Worm (Caenorhabditis elegans) whole organism, L4 larva: Measurements from ENCODE around the gene ptr-25.

ENCODE experiments used
- D1046.2 ChIP-seq: fragments of 200-800 bp; sonication (Bioruptor generic); IDR thresholded peaks from 2 replicates; pipeline ENCODE4 v1.3.6; 2022; ENCODE audit warnings: missing genetic modification characterization, missing compliant biosample characterization
- F26F4.8 ChIP-seq: fragments of 200-800 bp; sonication (Bioruptor generic); conservative IDR thresholded peaks from 2 replicates; pipeline ENCODE4 v1.3.6; 2022; ENCODE audit warnings: missing genetic modification characterization, missing compliant biosample characterization
- F44E2.7 ChIP-seq: fragments of 200-800 bp; sonication (Bioruptor generic); IDR thresholded peaks from 2 replicates; pipeline ENCODE4 v2.1.2; 2022; ENCODE audit warnings: missing genetic modification characterization, missing compliant biosample characterization
- T20F7.1 ChIP-seq: fragments of 200-800 bp; sonication (Bioruptor generic); optimal IDR thresholded peaks from 2 replicates; lab custom pipeline; 2018; ENCODE audit warnings: mild to moderate bottlenecking, missing genetic modification characterization, missing compliant biosample characterization
- T26A8.4 ChIP-seq: fragments of 200-800 bp; sonication (Bioruptor generic); IDR thresholded peaks from 2 replicates; pipeline ENCODE4 v1.3.6; 2022; ENCODE audit warnings: missing genetic modification characterization, missing compliant biosample characterization
- Y105C5A.15 ChIP-seq: fragments of 200-800 bp; sonication (Bioruptor generic); IDR thresholded peaks from 2 replicates; pipeline ENCODE4 v1.3.6; 2022; ENCODE audit warnings: missing genetic modification characterization, missing compliant biosample characterization
- Y5F2A.4 ChIP-seq: fragments of 200-800 bp; sonication (Bioruptor generic); optimal IDR thresholded peaks from 2 replicates; lab custom pipeline; 2018; ENCODE audit warnings: mild to moderate bottlenecking, missing genetic modification characterization, missing compliant biosample characterization
- ZK546.5 ChIP-seq, 2 experiments: sonication (generic microtip); optimal IDR thresholded peaks; 2 replicates each; lab custom pipeline; 2017; ENCODE audit warnings: missing biosample characterization in 2 of 2, missing genetic modification characterization in 2 of 2
- aha-1 ChIP-seq: fragments of 150-350 bp; peaks from one replicate; lab custom pipeline; 2014; ENCODE audit warnings: missing biosample characterization, missing genetic modification characterization
- attf-4 ChIP-seq: sonication (generic microtip); optimal IDR thresholded peaks from 3 replicates; lab custom pipeline; 2017; ENCODE audit warnings: missing biosample characterization, missing genetic modification characterization
- ceh-20 ChIP-seq: fragments of 200-800 bp; sonication (Bioruptor generic); IDR thresholded peaks from 2 replicates; pipeline ENCODE4 v1.3.6; 2022; ENCODE audit warnings: missing genetic modification reagents, missing genetic modification characterization, missing compliant biosample characterization
- ceh-28 ChIP-seq: fragments of 150-350 bp; optimal IDR thresholded peaks from 2 replicates; lab custom pipeline; 2014; ENCODE audit warnings: missing biosample characterization, missing genetic modification reagents, missing genetic modification characterization
- ceh-82 ChIP-seq: sonication (generic microtip); optimal IDR thresholded peaks from 2 replicates; lab custom pipeline; 2017; ENCODE audit warnings: missing biosample characterization, missing genetic modification characterization
- daf-16 ChIP-seq, 3 experiments: sonication (generic microtip); optimal IDR thresholded peaks; 2 replicates each; lab custom pipeline; 2016 to 2017; ENCODE audit warnings: missing genetic modification characterization in 3 of 3, missing genetic modification reagents in 3 of 3, mild to moderate bottlenecking in 2 of 3, missing compliant biosample characterization in 2 of 3, missing biosample characterization in 1 of 3, moderate library complexity in 1 of 3
- daf-19 ChIP-seq: fragments of 200-800 bp; sonication (Bioruptor generic); conservative IDR thresholded peaks from 2 replicates; pipeline ENCODE4 v1.3.6; 2022; ENCODE audit warnings: missing genetic modification characterization, missing compliant biosample characterization
- dmd-6 ChIP-seq: fragments of 200-800 bp; sonication (Bioruptor generic); IDR thresholded peaks from 2 replicates; pipeline ENCODE4 v1.3.6; 2022; ENCODE audit warnings: missing genetic modification reagents, missing genetic modification characterization, missing compliant biosample characterization
- dmd-8 ChIP-seq: fragments of 200-800 bp; sonication (Bioruptor generic); IDR thresholded peaks from 2 replicates; pipeline ENCODE4 v1.3.6; 2022; ENCODE audit warnings: missing genetic modification characterization, missing compliant biosample characterization
- dve-1 ChIP-seq: sonication (generic microtip); optimal IDR thresholded peaks from 2 replicates; lab custom pipeline; 2017; ENCODE audit warnings: antibody characterized with exemption, mild to moderate bottlenecking, missing genetic modification characterization, missing compliant biosample characterization; ENCODE audit not compliant: insufficient read depth
- egl-43 ChIP-seq: fragments of 200-800 bp; sonication (Bioruptor generic); IDR thresholded peaks from 2 replicates; pipeline ENCODE4 v1.3.6; 2022; ENCODE audit warnings: missing genetic modification reagents, missing genetic modification characterization, missing compliant biosample characterization
- fkh-10 ChIP-seq: fragments of 150-350 bp; optimal IDR thresholded peaks from 2 replicates; lab custom pipeline; 2014; ENCODE audit warnings: missing biosample characterization, missing genetic modification reagents, missing genetic modification characterization
- gei-8 ChIP-seq: fragments of 200-800 bp; sonication (Bioruptor generic); optimal IDR thresholded peaks from 2 replicates; lab custom pipeline; 2018; ENCODE audit warnings: mild to moderate bottlenecking, missing genetic modification characterization, missing compliant biosample characterization
- hlh-11 ChIP-seq: fragments of 200-800 bp; sonication (Bioruptor generic); optimal IDR thresholded peaks from 2 replicates; lab custom pipeline; 2018; ENCODE audit warnings: mild to moderate bottlenecking, missing genetic modification characterization, missing compliant biosample characterization
- jun-1 ChIP-seq: fragments of 150-350 bp; optimal IDR thresholded peaks from 2 replicates; lab custom pipeline; 2014; ENCODE audit warnings: missing biosample characterization, missing genetic modification reagents, missing genetic modification characterization
- lim-7 ChIP-seq: fragments of 200-800 bp; sonication (Bioruptor generic); IDR thresholded peaks from 2 replicates; pipeline ENCODE4 v1.3.6; 2022; ENCODE audit warnings: missing genetic modification characterization, missing compliant biosample characterization
- lin-13 ChIP-seq: fragments of 150-350 bp; optimal IDR thresholded peaks from 2 replicates; lab custom pipeline; 2014; ENCODE audit warnings: missing biosample characterization, missing genetic modification reagents, missing genetic modification characterization
- lin-15B ChIP-seq: fragments of 150-350 bp; sonication (generic microtip); optimal IDR thresholded peaks from 3 replicates; lab custom pipeline; 2014; ENCODE audit warnings: missing biosample characterization, missing genetic modification characterization
- lin-29 ChIP-seq: fragments of 200-800 bp; sonication (Bioruptor generic); IDR thresholded peaks from 2 replicates; pipeline ENCODE4 v1.3.6; 2022; ENCODE audit warnings: missing genetic modification reagents, missing genetic modification characterization, missing compliant biosample characterization
- lir-3 ChIP-seq: sonication (generic microtip); optimal IDR thresholded peaks from 2 replicates; lab custom pipeline; 2016; ENCODE audit warnings: mild to moderate bottlenecking, missing genetic modification characterization, missing compliant biosample characterization
- lsy-2 ChIP-seq, 2 experiments: fragments of 150-350 bp in 1 of 2; sonication (generic microtip) in 1 of 2; optimal IDR thresholded peaks; 2 replicates each; lab custom pipeline; 2014 to 2017; ENCODE audit warnings: missing biosample characterization in 2 of 2, missing genetic modification characterization in 2 of 2
- mdt-29 ChIP-seq: fragments of 200-800 bp; sonication (Bioruptor generic); IDR thresholded peaks from 2 replicates; pipeline ENCODE4 v1.3.6; 2022; ENCODE audit warnings: missing genetic modification reagents, missing genetic modification characterization, missing compliant biosample characterization
- mes-2 ChIP-seq: sonication (generic microtip); optimal IDR thresholded peaks from 2 replicates; lab custom pipeline; 2016; ENCODE audit warnings: missing genotype, mild to moderate bottlenecking, missing genetic modification characterization, missing compliant biosample characterization; ENCODE audit not compliant: poor library complexity, severe bottlenecking
- mxl-2 ChIP-seq: fragments of 200-800 bp; sonication (Bioruptor generic); conservative IDR thresholded peaks from 2 replicates; pipeline ENCODE4 v1.3.6; 2022; ENCODE audit warnings: missing genetic modification reagents, missing genetic modification characterization, missing compliant biosample characterization
- mxl-3 ChIP-seq: fragments of 200-800 bp; sonication (Bioruptor generic); optimal IDR thresholded peaks from 2 replicates; lab custom pipeline; 2018; ENCODE audit warnings: mild to moderate bottlenecking, missing genetic modification characterization, missing compliant biosample characterization
- nhr-10 ChIP-seq: fragments of 150-350 bp; optimal IDR thresholded peaks from 2 replicates; lab custom pipeline; 2014; ENCODE audit warnings: missing biosample characterization, missing genetic modification characterization
- nhr-11 ChIP-seq: fragments of 150-350 bp; optimal IDR thresholded peaks from 2 replicates; lab custom pipeline; 2014; ENCODE audit warnings: missing biosample characterization, missing genetic modification characterization
- nhr-25 ChIP-seq: sonication (generic microtip); optimal IDR thresholded peaks from 2 replicates; lab custom pipeline; 2017; ENCODE audit warnings: missing genetic modification characterization, mild to moderate bottlenecking, missing compliant biosample characterization, antibody characterized with exemption, moderate library complexity, borderline replicate concordance; ENCODE audit not compliant: insufficient read depth
- nhr-41 ChIP-seq: fragments of 200-800 bp; sonication (Bioruptor generic); IDR thresholded peaks from 2 replicates; pipeline ENCODE4 v1.3.6; 2022; ENCODE audit warnings: missing genetic modification reagents, missing genetic modification characterization, missing compliant biosample characterization
- nhr-42 ChIP-seq: fragments of 200-800 bp; sonication (Bioruptor generic); IDR thresholded peaks from 2 replicates; pipeline ENCODE4 v1.3.6; 2022; ENCODE audit warnings: missing genetic modification characterization, missing compliant biosample characterization
- nhr-6 ChIP-seq: fragments of 150-350 bp; optimal IDR thresholded peaks from 2 replicates; lab custom pipeline; 2014; ENCODE audit warnings: missing biosample characterization, missing genetic modification characterization
- nhr-76 ChIP-seq: fragments of 150-350 bp; optimal IDR thresholded peaks from 2 replicates; lab custom pipeline; 2014; ENCODE audit warnings: missing biosample characterization, missing genetic modification characterization
- nhr-77 ChIP-seq: fragments of 150-350 bp; optimal IDR thresholded peaks from 2 replicates; lab custom pipeline; 2014; ENCODE audit warnings: missing biosample characterization, missing genetic modification characterization
- php-3 ChIP-seq: fragments of 200-800 bp; sonication (Bioruptor generic); IDR thresholded peaks from 2 replicates; pipeline ENCODE4 v1.3.6; 2022; ENCODE audit warnings: missing genetic modification reagents, missing genetic modification characterization, missing compliant biosample characterization
- pqm-1 ChIP-seq: sonication (generic microtip); optimal IDR thresholded peaks from 2 replicates; lab custom pipeline; 2017; ENCODE audit warnings: missing biosample characterization, missing genetic modification characterization
- rbr-2 ChIP-seq: sonication (generic microtip); optimal IDR thresholded peaks from 2 replicates; lab custom pipeline; 2016; ENCODE audit warnings: missing genotype, missing genetic modification characterization, missing compliant biosample characterization
- spr-3 ChIP-seq: fragments of 200-800 bp; sonication (Bioruptor generic); optimal IDR thresholded peaks from 2 replicates; lab custom pipeline; 2018; ENCODE audit warnings: mild to moderate bottlenecking, missing genetic modification characterization, missing compliant biosample characterization
- unc-130 ChIP-seq: sonication (generic microtip); optimal IDR thresholded peaks from 2 replicates; lab custom pipeline; 2016; ENCODE audit warnings: missing genetic modification reagents, missing genetic modification characterization, missing compliant biosample characterization
- unc-39 ChIP-seq: sonication (generic microtip); optimal IDR thresholded peaks from 2 replicates; lab custom pipeline; 2017; ENCODE audit warnings: missing biosample characterization, missing genetic modification characterization
- zip-11 ChIP-seq: fragments of 200-800 bp; sonication (Bioruptor generic); IDR thresholded peaks from 2 replicates; pipeline ENCODE4 v1.3.6; 2022; ENCODE audit warnings: missing genetic modification characterization, missing compliant biosample characterization
- ztf-11 ChIP-seq: fragments of 150-350 bp; optimal IDR thresholded peaks from 2 replicates; lab custom pipeline; 2014; ENCODE audit warnings: missing biosample characterization, missing genetic modification characterization
- ztf-7 ChIP-seq: fragments of 150-350 bp; optimal IDR thresholded peaks from 2 replicates; lab custom pipeline; 2014; ENCODE audit warnings: missing biosample characterization, missing genetic modification characterization

ptr-25 gene

ce11 chrIII:10533310-10533709 is 45.4 kb downstream of the ptr-25 start (continued):
- TF ChIP-seq daf-16 (GFP tag; optimal IDR thresholded peaks at IDR 0.05; lab: Kevin White, UChicago) (peak in 1 of 2 experiments; percentile 35), daf-16 (tag; optimal IDR thresholded peaks at IDR 0.05; lab: Kevin White, UChicago) (peak; percentile 87)
- TF ChIP-seq, all 104 proteins: peak for 30

ce11 chrIII:10534191-10534590 is 46.3 kb downstream of the ptr-25 start:
- TF ChIP-seq lin-15B (tag; lab: Kevin White, UChicago) (no peak), Y105C5A.15 (GFP tag; lab: Robert Waterston, UW) (no peak), zip-11 (no peak), rbr-2 (no peak), ceh-28 (tag; lab: Kevin White, UChicago) (no peak), ceh-82 (tag; lab: Kevin White, UChicago) (no peak), lsy-2 (tag; optimal IDR thresholded peaks at IDR 0.05; lab: Kevin White, UChicago) (no peak), dve-1 (tag; lab: Kevin White, UChicago) (peak; percentile 70), nhr-77 (tag; lab: Kevin White, UChicago) (peak; percentile 28), gei-8 (GFP tag; lab: Kevin White, UChicago) (no peak), D1046.2 (GFP tag; lab: Robert Waterston, UW) (no peak), ceh-20 (GFP tag; lab: Robert Waterston, UW) (no peak), lin-13 (GFP tag; lab: Kevin White, UChicago) (peak; percentile 34), hlh-11 (peak; percentile 97), nhr-10 (peak; percentile 12), T20F7.1 (GFP tag; lab: Kevin White, UChicago) (no peak), lir-3 (no peak), mxl-2 (GFP tag; lab: Robert Waterston, UW) (peak; percentile 73), daf-19 (GFP tag; lab: Robert Waterston, UW) (no peak), mdt-29 (GFP tag; lab: Robert Waterston, UW) (peak; percentile 69), Y5F2A.4 (GFP tag; lab: Kevin White, UChicago) (no peak), nhr-25 (tag; lab: Kevin White, UChicago) (no peak), nhr-11 (no peak), nhr-41 (GFP tag; lab: Robert Waterston, UW) (peak; percentile 61; the same call in 1 of the 2 replicates), nhr-76 (tag; lab: Kevin White, UChicago) (no peak), lim-7 (GFP tag; lab: Robert Waterston, UW) (no peak), daf-16 (GFP tag; optimal IDR thresholded peaks at IDR 0.05; lab: Kevin White, UChicago) (no peak), daf-16 (tag; optimal IDR thresholded peaks at IDR 0.05; lab: Kevin White, UChicago) (peak; percentile 41), egl-43 (GFP tag; lab: Robert Waterston, UW) (no peak), T26A8.4 (GFP tag; lab: Robert Waterston, UW) (peak; percentile 42; the same call in 1 of the 2 replicates), ztf-11 (no peak), unc-39 (no peak), attf-4 (no peak), mes-2 (tag; lab: Kevin White, UChicago) (peak; percentile 43), lin-29 (GFP tag; lab: Robert Waterston, UW) (no peak), aha-1 (tag; lab: Kevin White, UChicago) (peak; percentile 45), jun-1 (tag; lab: Kevin White, UChicago) (no peak), ZK546.5 (tag; optimal IDR thresholded peaks at IDR 0.05; lab: Kevin White, UChicago) (no peak), dmd-8 (GFP tag; lab: Robert Waterston, UW) (no peak), unc-130 (no peak), nhr-42 (GFP tag; lab: Robert Waterston, UW) (peak; percentile 57; the same call in 1 of the 2 replicates), mxl-3 (GFP tag; lab: Kevin White, UChicago) (peak; percentile 98), dmd-6 (GFP tag; lab: Robert Waterston, UW) (peak; percentile 95), php-3 (GFP tag; lab: Robert Waterston, UW) (peak; percentile 82), F26F4.8 (GFP tag; lab: Robert Waterston, UW) (no peak), nhr-6 (tag; lab: Kevin White, UChicago) (no peak), pqm-1 (tag; lab: Kevin White, UChicago) (peak; percentile 35), F44E2.7 (GFP tag; lab: Robert Waterston, UW) (no peak), ztf-7 (tag; lab: Kevin White, UChicago) (peak; percentile 32), spr-3 (no peak), fkh-10 (no peak)
